Fruit fly (Drosophila melanogaster) whole organism, adult: ENCODE results near the gene CG6683.

ENCODE experiments used
- CG14711 ChIP-seq: fragments of 200-800 bp; sonication (Bioruptor generic); optimal IDR thresholded peaks from 2 replicates; lab custom pipeline; 2018; ENCODE audit warnings: missing biosample characterization, mild to moderate bottlenecking, missing genetic modification characterization, moderate library complexity
- cnc ChIP-seq, 2 experiments: fragments of >200 bp; optimal IDR thresholded peaks; 2 replicates each; lab custom pipeline; 2017
- ovo ChIP-seq: fragments of 200-800 bp; sonication (Bioruptor generic); optimal IDR thresholded peaks from 2 replicates; lab custom pipeline; 2016; ENCODE audit warnings: missing biosample characterization, missing genetic modification characterization

- TF ChIP-seq CG14711 (tag; lab: Kevin White, UChicago) (no peak), cnc (optimal IDR thresholded peaks at IDR 0.05; lab: Kevin White, UChicago) (no peak), ovo (GFP tag; lab: Kevin White, UChicago) (no peak)
Observed at dm6 chr3L:8480944-8481343, 33.8 kb downstream of the CG6683 start.
